Worm (Caenorhabditis elegans) whole organism, mixed stage, embryonic: ENCODE data around the gene cest-13.

Experiments
- M03D4.4 ChIP-seq: sonication (generic microtip); optimal IDR thresholded peaks from 2 replicates; lab custom pipeline; 2017; ENCODE audit warnings: mild to moderate bottlenecking, missing genetic modification characterization, missing compliant biosample characterization
- bed-3 ChIP-seq: fragments of 200-800 bp; sonication (Bioruptor generic); optimal IDR thresholded peaks from 3 replicates; lab custom pipeline; 2018; ENCODE audit warnings: mild to moderate bottlenecking, missing genetic modification characterization, moderate library complexity, missing compliant biosample characterization
- ceh-39 ChIP-seq: fragments of 150-350 bp; optimal IDR thresholded peaks from 2 replicates; lab custom pipeline; 2014; ENCODE audit warnings: missing biosample characterization, missing genetic modification characterization
- ceh-83 ChIP-seq: fragments of 200-800 bp; sonication (Bioruptor generic); optimal IDR thresholded peaks from 2 replicates; lab custom pipeline; 2018; ENCODE audit warnings: mild to moderate bottlenecking, missing genetic modification characterization, missing compliant biosample characterization
- ces-1 ChIP-seq: fragments of 150-350 bp; optimal IDR thresholded peaks from 2 replicates; lab custom pipeline; 2014; ENCODE audit warnings: missing biosample characterization, missing genetic modification reagents, missing genetic modification characterization
- cnd-1 ChIP-seq: fragments of 200-800 bp; sonication (Bioruptor generic); optimal IDR thresholded peaks from 2 replicates; lab custom pipeline; 2018; ENCODE audit warnings: mild to moderate bottlenecking, missing genetic modification characterization, missing compliant biosample characterization
- drap-1 ChIP-seq: fragments of 200-800 bp; sonication (Bioruptor generic); optimal IDR thresholded peaks from 3 replicates; lab custom pipeline; 2018; ENCODE audit warnings: mild to moderate bottlenecking, missing genetic modification characterization, missing compliant biosample characterization
- elt-1 ChIP-seq: sonication (generic microtip); optimal IDR thresholded peaks from 2 replicates; lab custom pipeline; 2017; ENCODE audit warnings: missing genetic modification characterization, mild to moderate bottlenecking, missing compliant biosample characterization, antibody characterized with exemption, moderate library complexity, borderline replicate concordance; ENCODE audit not compliant: insufficient read depth
- elt-3 ChIP-seq: fragments of 150-350 bp; optimal IDR thresholded peaks from 2 replicates; lab custom pipeline; 2014; ENCODE audit warnings: missing biosample characterization, missing genetic modification characterization
- flh-1 ChIP-seq: fragments of 200-800 bp; sonication (Bioruptor generic); optimal IDR thresholded peaks from 2 replicates; lab custom pipeline; 2018; ENCODE audit warnings: mild to moderate bottlenecking, missing genetic modification characterization, moderate library complexity, missing compliant biosample characterization
- ham-2 ChIP-seq: fragments of 200-800 bp; sonication (Bioruptor generic); optimal IDR thresholded peaks from 2 replicates; lab custom pipeline; 2018; ENCODE audit warnings: mild to moderate bottlenecking, missing genetic modification characterization, missing compliant biosample characterization
- hlh-1 ChIP-seq: fragments of 150-350 bp; optimal IDR thresholded peaks from 2 replicates; lab custom pipeline; 2014; ENCODE audit warnings: missing biosample characterization, missing genetic modification reagents, missing genetic modification characterization
- lin-13 ChIP-seq: fragments of 150-350 bp; optimal IDR thresholded peaks from 2 replicates; lab custom pipeline; 2014; ENCODE audit warnings: missing biosample characterization, missing genetic modification characterization
- lin-32 ChIP-seq: fragments of 200-800 bp; sonication (Bioruptor generic); optimal IDR thresholded peaks from 2 replicates; lab custom pipeline; 2018; ENCODE audit warnings: mild to moderate bottlenecking, missing genetic modification characterization, missing compliant biosample characterization
- lsy-2 ChIP-seq: fragments of 150-350 bp; optimal IDR thresholded peaks from 2 replicates; lab custom pipeline; 2014; ENCODE audit warnings: missing biosample characterization, missing genetic modification characterization
- mep-1 ChIP-seq: fragments of 150-350 bp; optimal IDR thresholded peaks from 2 replicates; lab custom pipeline; 2017; ENCODE audit warnings: missing biosample characterization, missing genetic modification reagents, missing genetic modification characterization, inconsistent platforms
- nhr-12 ChIP-seq: fragments of 150-350 bp; optimal IDR thresholded peaks from 2 replicates; lab custom pipeline; 2014; ENCODE audit warnings: missing biosample characterization, missing genetic modification characterization
- nhr-2 ChIP-seq: fragments of 150-350 bp; optimal IDR thresholded peaks from 2 replicates; lab custom pipeline; 2014; ENCODE audit warnings: missing biosample characterization, missing genetic modification characterization
- nhr-237 ChIP-seq: fragments of 150-350 bp; optimal IDR thresholded peaks from 2 replicates; lab custom pipeline; 2014; ENCODE audit warnings: missing biosample characterization, missing genetic modification characterization
- nhr-28 ChIP-seq: fragments of 150-350 bp; optimal IDR thresholded peaks from 2 replicates; lab custom pipeline; 2014; ENCODE audit warnings: missing biosample characterization, missing genetic modification characterization
- nhr-76 ChIP-seq: sonication (generic microtip); optimal IDR thresholded peaks from 2 replicates; lab custom pipeline; 2017; ENCODE audit warnings: missing biosample characterization, missing genetic modification characterization
- pha-4 ChIP-seq: fragments of 150-350 bp; optimal IDR thresholded peaks from 2 replicates; lab custom pipeline; 2018; ENCODE audit warnings: missing biosample characterization, missing genetic modification reagents, missing genetic modification characterization
- sem-2 ChIP-seq: fragments of 200-800 bp; sonication (Bioruptor generic); optimal IDR thresholded peaks from 2 replicates; lab custom pipeline; 2018; ENCODE audit warnings: mild to moderate bottlenecking, missing genetic modification characterization, missing compliant biosample characterization
- snpc-4 ChIP-seq: fragments of 150-350 bp; optimal IDR thresholded peaks from 2 replicates; lab custom pipeline; 2014; ENCODE audit warnings: missing biosample characterization, missing genetic modification characterization
- tbx-8 ChIP-seq: fragments of 200-800 bp; sonication (Bioruptor generic); optimal IDR thresholded peaks from 2 replicates; lab custom pipeline; 2018; ENCODE audit warnings: mild to moderate bottlenecking, missing genetic modification characterization, moderate library complexity, missing compliant biosample characterization
- unc-39 ChIP-seq: fragments of 150-350 bp; optimal IDR thresholded peaks from 2 replicates; lab custom pipeline; 2014; ENCODE audit warnings: missing biosample characterization, missing genetic modification characterization
- unc-62 ChIP-seq: fragments of 150-350 bp; optimal IDR thresholded peaks from 2 replicates; lab custom pipeline; 2014; ENCODE audit warnings: missing biosample characterization, missing genetic modification reagents, missing genetic modification characterization
- zip-8 ChIP-seq: fragments of 150-350 bp; optimal IDR thresholded peaks from 2 replicates; lab custom pipeline; 2014; ENCODE audit warnings: missing biosample characterization, missing genetic modification characterization
- ztf-11 ChIP-seq: fragments of 150-350 bp; optimal IDR thresholded peaks from 2 replicates; lab custom pipeline; 2014; ENCODE audit warnings: missing biosample characterization, missing genetic modification characterization

Gene cest-13

ce11 chrX:13759676-13760447 lies at the start of gene cest-13:
TSS of gene cest-13 (plus strand) at chrX:13760237.
- TF ChIP-seq hlh-1 (tag; lab: Kevin White, UChicago): no peak
- TF ChIP-seq sem-2 (GFP tag; lab: Kevin White, UChicago): no peak
- TF ChIP-seq unc-62: no peak
- TF ChIP-seq flh-1 (GFP tag; lab: Kevin White, UChicago): no peak
- TF ChIP-seq unc-39 (tag; lab: Kevin White, UChicago): no peak
- TF ChIP-seq lin-13 (tag; lab: Kevin White, UChicago): no peak
- TF ChIP-seq cnd-1 (tag; lab: Kevin White, UChicago): no peak
- no peak for TF ChIP-seq mep-1 (tag; lab: Kevin White, UChicago)
- no peak for TF ChIP-seq elt-3 (tag; lab: Kevin White, UChicago)
- no peak for TF ChIP-seq ceh-83
- TF ChIP-seq bed-3 (GFP tag; lab: Kevin White, UChicago): no peak
- no peak for TF ChIP-seq nhr-2 (tag; lab: Kevin White, UChicago)
- no peak for TF ChIP-seq pha-4 (tag; lab: Kevin White, UChicago)
- TF ChIP-seq ztf-11: no peak
- no peak for TF ChIP-seq ceh-39 (tag; lab: Kevin White, UChicago)
- TF ChIP-seq zip-8 (tag; lab: Kevin White, UChicago): no peak
- TF ChIP-seq, all 35 proteins: peak for 0

- TF ChIP-seq ztf-11 (no peak), mep-1 (tag; lab: Kevin White, UChicago) (no peak), nhr-237 (no peak), lin-13 (tag; lab: Kevin White, UChicago) (no peak), zip-8 (tag; lab: Kevin White, UChicago) (no peak), ceh-83 (no peak), tbx-8 (GFP tag; lab: Kevin White, UChicago) (no peak), bed-3 (GFP tag; lab: Kevin White, UChicago) (no peak), sem-2 (GFP tag; lab: Kevin White, UChicago) (no peak), nhr-28 (no peak), unc-62 (no peak), hlh-1 (tag; lab: Kevin White, UChicago) (no peak), ceh-39 (tag; lab: Kevin White, UChicago) (no peak), cnd-1 (tag; lab: Kevin White, UChicago) (no peak), ces-1 (GFP tag; lab: Kevin White, UChicago) (no peak), flh-1 (GFP tag; lab: Kevin White, UChicago) (no peak)
Measured at ce11 chrX:13711909-13712308, 48.1 kb upstream of the cest-13 start, which contains the start of gene K02D3.2. TSS of gene K02D3.2 (minus strand) at chrX:13712009.

DNA sequence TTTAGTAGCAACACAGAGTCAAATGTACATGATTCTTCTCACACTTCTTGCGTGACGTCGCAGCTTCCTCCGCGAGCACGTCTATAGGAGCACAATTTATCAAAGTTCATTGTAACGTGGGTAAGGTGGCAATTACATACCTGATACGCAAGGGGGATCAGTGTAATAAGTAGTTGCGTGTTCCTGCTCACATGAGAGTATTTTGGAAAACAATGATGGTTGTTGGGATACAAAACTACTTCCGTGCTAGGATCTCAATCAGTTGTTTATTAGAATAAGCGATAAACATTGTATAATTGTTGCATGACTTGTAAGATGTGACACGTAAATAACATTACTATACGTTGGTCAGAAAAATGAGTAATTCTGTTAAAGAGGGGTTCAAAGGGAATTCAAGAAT lies 47.0 kb upstream of the cest-13 start:
- TF ChIP-seq lin-32 (GFP tag; lab: Kevin White, UChicago): no peak
- TF ChIP-seq drap-1 (GFP tag; lab: Kevin White, UChicago): no peak
- TF ChIP-seq nhr-237: no peak
- no peak for TF ChIP-seq M03D4.4 (tag; lab: Kevin White, UChicago)
- no peak for TF ChIP-seq pha-4 (tag; lab: Kevin White, UChicago)
- no peak for TF ChIP-seq bed-3 (GFP tag; lab: Kevin White, UChicago)
- TF ChIP-seq sem-2 (GFP tag; lab: Kevin White, UChicago): no peak
- TF ChIP-seq elt-3 (tag; lab: Kevin White, UChicago): no peak
- no peak for TF ChIP-seq flh-1 (GFP tag; lab: Kevin White, UChicago)
- TF ChIP-seq cnd-1 (tag; lab: Kevin White, UChicago): no peak
- no peak for TF ChIP-seq snpc-4 (tag; lab: Kevin White, UChicago)
- no peak for TF ChIP-seq nhr-12 (tag; lab: Kevin White, UChicago)
- TF ChIP-seq zip-8 (tag; lab: Kevin White, UChicago): no peak
- no peak for TF ChIP-seq ztf-11

DNA sequence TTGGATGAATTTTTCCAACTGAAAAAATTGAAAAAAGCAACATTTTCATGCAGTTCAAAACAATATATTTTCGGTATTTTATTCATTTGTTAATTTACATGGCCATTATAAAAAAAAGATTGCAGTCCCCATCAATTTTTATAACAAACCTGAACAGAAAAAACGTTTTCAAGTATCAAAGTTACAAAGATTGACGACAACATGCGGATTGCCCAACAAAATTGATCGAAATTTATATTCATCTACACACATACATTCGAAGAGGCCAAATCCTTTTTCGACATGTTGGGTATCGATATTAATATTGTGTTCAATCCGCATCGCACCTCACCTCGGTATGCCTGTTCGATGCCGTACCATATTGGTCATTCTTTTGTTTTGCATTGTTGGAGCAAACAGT lies 46.2 kb upstream of the cest-13 start, which contains the start of gene K11E4.1:
Gene K11E4.1, plus strand, starts transcription at position 301 of the 400 bp plus-strand sequence.
- TF ChIP-seq lin-13 (tag; lab: Kevin White, UChicago) (no peak), cnd-1 (tag; lab: Kevin White, UChicago) (no peak)

DNA sequence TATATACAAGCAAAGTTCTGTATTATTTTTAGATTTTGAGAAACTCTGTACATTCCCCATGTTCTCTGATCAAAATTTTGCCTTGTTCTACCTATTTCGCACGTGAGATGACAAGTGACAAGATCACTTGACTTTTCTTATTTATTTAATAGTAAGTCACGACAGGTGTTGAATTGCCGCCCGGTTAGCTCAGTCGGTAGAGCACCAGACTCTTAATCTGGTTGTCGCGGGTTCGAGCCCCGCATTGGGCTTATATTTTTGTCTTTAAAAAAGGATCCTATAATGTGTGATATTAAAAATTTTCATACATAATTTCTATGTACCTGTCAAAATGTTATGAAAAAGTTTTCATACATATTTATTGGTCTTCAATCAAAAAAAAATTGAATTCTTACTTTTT lies 45.3 kb upstream of the cest-13 start:
- TF ChIP-seq nhr-2 (tag; lab: Kevin White, UChicago) (no peak), hlh-1 (tag; lab: Kevin White, UChicago) (no peak), elt-1 (tag; lab: Kevin White, UChicago) (no peak), unc-39 (tag; lab: Kevin White, UChicago) (no peak), ham-2 (GFP tag; lab: Kevin White, UChicago) (no peak), lsy-2 (tag; lab: Kevin White, UChicago) (no peak), nhr-12 (tag; lab: Kevin White, UChicago) (no peak), ceh-83 (no peak), nhr-76 (tag; lab: Kevin White, UChicago) (no peak)
- TF ChIP-seq, all 35 proteins: peak for 0
